Worm (Caenorhabditis elegans) whole organism, mixed stage, embryonic: Measurements from ENCODE around the gene C17H12.12.

Experiments
- elt-3 ChIP-seq: fragments of 150-350 bp; optimal IDR thresholded peaks from 2 replicates; lab custom pipeline; 2014; ENCODE audit warnings: missing biosample characterization, missing genetic modification characterization
- ham-2 ChIP-seq: fragments of 200-800 bp; sonication (Bioruptor generic); optimal IDR thresholded peaks from 2 replicates; lab custom pipeline; 2018; ENCODE audit warnings: mild to moderate bottlenecking, missing genetic modification characterization, missing compliant biosample characterization
- sem-2 ChIP-seq: fragments of 200-800 bp; sonication (Bioruptor generic); optimal IDR thresholded peaks from 2 replicates; lab custom pipeline; 2018; ENCODE audit warnings: mild to moderate bottlenecking, missing genetic modification characterization, missing compliant biosample characterization
- ztf-11 ChIP-seq: fragments of 150-350 bp; optimal IDR thresholded peaks from 2 replicates; lab custom pipeline; 2014; ENCODE audit warnings: missing biosample characterization, missing genetic modification characterization

DNA sequence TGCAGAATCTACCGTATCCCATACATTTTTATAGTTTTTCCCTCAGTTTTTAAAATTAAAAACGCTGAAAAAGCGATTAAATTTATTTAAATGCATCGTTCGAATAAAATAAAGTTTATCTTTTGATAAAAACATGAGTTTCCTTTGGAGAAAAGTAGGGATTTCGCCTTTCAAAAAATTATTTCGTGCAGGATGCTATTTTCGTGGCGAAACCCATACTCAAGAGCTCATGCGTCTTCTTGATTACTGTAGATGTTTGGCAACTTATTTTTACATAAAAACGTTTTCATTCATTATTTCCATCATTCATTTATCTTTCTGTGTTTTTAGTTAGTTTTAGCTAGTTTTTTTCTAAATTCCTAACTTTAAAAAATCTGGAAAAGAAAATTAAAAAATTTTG lies 5.8 kb upstream of the C17H12.12 start:
- no peak for TF ChIP-seq elt-3 (tag; lab: Kevin White, UChicago)
- TF ChIP-seq ztf-11 (tag; lab: Kevin White, UChicago), result no peak
- TF ChIP-seq ham-2, result no peak
- no peak for TF ChIP-seq sem-2 (GFP tag; lab: Kevin White, UChicago)
